Worm (Caenorhabditis elegans): Measurements from ENCODE around the gene T28A11.19.
A peak's percentile ranks its signal among the peaks of the same experiment; 100 is the strongest.

The T28A11.19 gene

ce11 chrV:3269407-3269806 is at the start of gene T28A11.19:
Gene T28A11.19 (minus strand): TSS chrV:3269514.
- no peak for TF ChIP-seq ceh-62 (tag; optimal IDR thresholded peaks at IDR 0.05)
- peak; percentile 31 for TF ChIP-seq aha-1 (tag)
- no peak for TF ChIP-seq php-3 (GFP tag; IDR thresholded peaks at IDR 0.05)
- TF ChIP-seq unc-62 (GFP tag; optimal IDR thresholded peaks at IDR 0.05 in 1 of 2) = peak in 1 of 2 experiments; percentile 97
- TF ChIP-seq unc-62 (tag; optimal IDR thresholded peaks at IDR 0.05) = no peak
- TF ChIP-seq mes-2 (tag; optimal IDR thresholded peaks at IDR 0.05; ENCODE audit: poor library complexity, severe bottlenecking) = no peak
- TF ChIP-seq ama-1 (optimal IDR thresholded peaks at IDR 0.05) = no peak
- no peak for TF ChIP-seq ZK546.5 (tag; optimal IDR thresholded peaks at IDR 0.05)
- no peak for TF ChIP-seq madf-5 (GFP tag; IDR thresholded peaks at IDR 0.05)
- TF ChIP-seq hlh-11 (tag; optimal IDR thresholded peaks at IDR 0.05) = no peak
- no peak for TF ChIP-seq jun-1 (tag; optimal IDR thresholded peaks at IDR 0.05)
- no peak for TF ChIP-seq nhr-25 (tag; optimal IDR thresholded peaks at IDR 0.05; ENCODE audit: borderline replicate concordance, insufficient read depth)
- TF ChIP-seq nhr-28 (tag; optimal IDR thresholded peaks at IDR 0.05) = no peak

ce11 chrV:3318975-3319374 is 49.7 kb upstream of the T28A11.19 start, which contains the start of gene F35F10.13:
Gene F35F10.13 (minus strand): TSS chrV:3319075.
- no peak for TF ChIP-seq nhr-6 (tag; optimal IDR thresholded peaks at IDR 0.05)
- TF ChIP-seq hlh-11 (tag; optimal IDR thresholded peaks at IDR 0.05) = no peak
- TF ChIP-seq lin-29 (GFP tag; IDR thresholded peaks at IDR 0.05) = no peak
- TF ChIP-seq Y75B8A.6 (GFP tag; IDR thresholded peaks at IDR 0.05) = no peak
- TF ChIP-seq aly-2 (tag; optimal IDR thresholded peaks at IDR 0.05) = no peak
- no peak for TF ChIP-seq vab-7 (GFP tag; IDR thresholded peaks at IDR 0.05)
- no peak for TF ChIP-seq hif-1 (tag; optimal IDR thresholded peaks at IDR 0.05)
- TF ChIP-seq ceh-28 (tag; optimal IDR thresholded peaks at IDR 0.05) = no peak
- no peak for TF ChIP-seq daf-12 (tag; optimal IDR thresholded peaks at IDR 0.05)
- TF ChIP-seq nhr-102 (tag; optimal IDR thresholded peaks at IDR 0.05) = no peak
- no peak for TF ChIP-seq dpl-1 (GFP tag; optimal IDR thresholded peaks at IDR 0.05)
- TF ChIP-seq mxl-2 (GFP tag; conservative IDR thresholded peaks at IDR 0.05) = no peak
- TF ChIP-seq mxl-3 (GFP tag; optimal IDR thresholded peaks at IDR 0.05) = no peak
- no peak for TF ChIP-seq ceh-32 (tag; optimal IDR thresholded peaks at IDR 0.05; ENCODE audit: poor library complexity)
- TF ChIP-seq dmd-8 (GFP tag; IDR thresholded peaks at IDR 0.05) = no peak
- no peak for TF ChIP-seq spr-3 (GFP tag; optimal IDR thresholded peaks at IDR 0.05)
- no peak for TF ChIP-seq fkh-10 (GFP tag; optimal IDR thresholded peaks at IDR 0.05)
- no peak for TF ChIP-seq mdt-29 (GFP tag; IDR thresholded peaks at IDR 0.05)

- TF ChIP-seq nhr-41 (GFP tag; IDR thresholded peaks at IDR 0.05) (no peak), ceh-20 (GFP tag; IDR thresholded peaks at IDR 0.05) (no peak), snpc-4 (tag; optimal IDR thresholded peaks at IDR 0.05) (no peak), lsy-2 (tag; optimal IDR thresholded peaks at IDR 0.05) (no peak), lin-38 (GFP tag; IDR thresholded peaks at IDR 0.05) (no peak), unc-130 (GFP tag; optimal IDR thresholded peaks at IDR 0.05) (no peak), unc-39 (tag; optimal IDR thresholded peaks at IDR 0.05) (no peak), T20F7.1 (GFP tag; optimal IDR thresholded peaks at IDR 0.05) (no peak), ama-1 (optimal IDR thresholded peaks at IDR 0.05) (no peak), daf-16 (GFP tag; optimal IDR thresholded peaks at IDR 0.05) (no peak), daf-16 (tag; optimal IDR thresholded peaks at IDR 0.05) (no peak), fkh-10 (GFP tag; optimal IDR thresholded peaks at IDR 0.05) (no peak)
Measured at ce11 chrV:3316108-3316507, 46.8 kb upstream of the T28A11.19 start, which contains the start of gene F35F10.1. Gene F35F10.1 (plus strand): TSS chrV:3316307.

Measured in whole organism, L4 larva.